Fruit fly (Drosophila melanogaster): ENCODE measurements around the gene ex.

Gene ex

DNA sequence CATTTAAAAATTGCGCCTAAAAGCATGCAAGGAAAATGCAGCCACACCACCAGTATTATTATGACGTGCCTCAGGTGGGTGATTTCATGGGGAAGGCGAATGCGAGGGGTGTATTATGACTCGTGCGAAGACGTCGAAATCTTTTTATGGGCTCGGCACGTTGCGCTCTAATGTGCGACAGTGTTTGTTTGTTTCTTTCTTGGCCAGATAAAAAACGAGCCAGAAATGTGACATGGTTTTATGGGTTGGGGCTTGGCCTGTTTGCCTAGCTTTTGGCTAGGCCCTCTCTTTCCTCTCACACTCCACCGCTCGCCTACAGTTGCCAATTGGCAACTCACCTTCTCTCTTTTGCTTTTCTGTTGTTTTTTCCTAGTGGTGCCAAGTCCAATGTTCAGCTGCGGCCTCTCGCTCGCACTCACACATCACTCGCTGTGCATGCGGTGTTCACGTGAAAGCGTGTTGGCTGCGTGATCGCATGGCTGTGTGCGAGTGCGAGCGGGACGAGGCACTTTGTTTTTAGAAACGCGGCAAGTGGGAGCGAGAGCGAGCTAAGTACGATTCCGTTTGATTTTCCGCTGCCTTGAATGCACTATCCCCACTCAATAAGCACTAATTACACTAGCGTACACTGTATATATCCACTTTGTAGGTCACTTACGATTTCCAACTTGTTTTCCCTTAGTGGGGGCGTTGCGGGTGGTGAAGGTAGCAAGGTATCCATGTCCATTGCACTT, 47.9 kb downstream of the ex start (continued):
- TF ChIP-seq CG11504 (tag; optimal IDR thresholded peaks at IDR 0.05) = no peak
- TF ChIP-seq CG16779 (GFP tag; IDR thresholded peaks at IDR 0.05) = no peak
- no peak for TF ChIP-seq ewg (GFP tag; optimal IDR thresholded peaks at IDR 0.05)
- TF ChIP-seq prd (optimal IDR thresholded peaks at IDR 0.05) = no peak
- TF ChIP-seq prd (GFP tag; IDR thresholded peaks at IDR 0.05) = no peak
- TF ChIP-seq CG4820 (GFP tag; optimal IDR thresholded peaks at IDR 0.05) = no peak
- TF ChIP-seq ap (GFP tag; IDR thresholded peaks at IDR 0.05) = no peak
- no peak for TF ChIP-seq Atf3 (GFP tag; optimal IDR thresholded peaks at IDR 0.05)
- no peak for TF ChIP-seq CoRest (tag; optimal IDR thresholded peaks at IDR 0.05)
- no peak for TF ChIP-seq slp2 (GFP tag; optimal IDR thresholded peaks at IDR 0.05)
- TF ChIP-seq zfh1 (GFP tag; IDR thresholded peaks at IDR 0.05) = no peak
- TF ChIP-seq MBD-R2 (GFP tag; IDR thresholded peaks at IDR 0.05) = no peak
- no peak for TF ChIP-seq aop (GFP tag; IDR thresholded peaks at IDR 0.05)
- no peak for TF ChIP-seq CG10209 (GFP tag; optimal IDR thresholded peaks at IDR 0.05)
- TF ChIP-seq CG17802 (tag; optimal IDR thresholded peaks at IDR 0.05) = no peak
- TF ChIP-seq lola (GFP tag; optimal IDR thresholded peaks at IDR 0.05) = no peak
- TF ChIP-seq ken (GFP tag; IDR thresholded peaks at IDR 0.05) = no peak
- peak; percentile 81 for TF ChIP-seq CG18599 (GFP tag; optimal IDR thresholded peaks at IDR 0.05)
- TF ChIP-seq CG17912 (GFP tag; optimal IDR thresholded peaks at IDR 0.05) = no peak
- TF ChIP-seq H15 (GFP tag; IDR thresholded peaks at IDR 0.05) = no peak
- TF ChIP-seq Gsc (GFP tag; IDR thresholded peaks at IDR 0.05) = no peak
- no peak for TF ChIP-seq CG12104 (GFP tag; optimal IDR thresholded peaks at IDR 0.05)
- peak; percentile 47 for TF ChIP-seq CG3163 (GFP tag; optimal IDR thresholded peaks at IDR 0.05)
- TF ChIP-seq crol (GFP tag; IDR thresholded peaks at IDR 0.05) = no peak
- TF ChIP-seq Lim3 (GFP tag; IDR thresholded peaks at IDR 0.05) = no peak
- peak; percentile 65 for TF ChIP-seq CG7357 (GFP tag; IDR thresholded peaks at IDR 0.05)
- TF ChIP-seq Abd-B (GFP tag; optimal IDR thresholded peaks at IDR 0.05) = peak; percentile 63
- no peak for TF ChIP-seq gem (tag; optimal IDR thresholded peaks at IDR 0.05)
- TF ChIP-seq ERR (GFP tag; optimal IDR thresholded peaks at IDR 0.05) = peak; percentile 52
- no peak for TF ChIP-seq CG18011 (GFP tag; optimal IDR thresholded peaks at IDR 0.05)
- TF ChIP-seq HLH54F (GFP tag; optimal IDR thresholded peaks at IDR 0.05) = no peak
- no peak for TF ChIP-seq bowl (GFP tag; IDR thresholded peaks at IDR 0.05)
- peak; percentile 24 for TF ChIP-seq Fer3 (tag; optimal IDR thresholded peaks at IDR 0.05)
- TF ChIP-seq Aef1 (GFP tag; IDR thresholded peaks at IDR 0.05) = no peak
- no peak for TF ChIP-seq so (GFP tag; IDR thresholded peaks at IDR 0.05)
- TF ChIP-seq Vsx1 (GFP tag; optimal IDR thresholded peaks at IDR 0.05) = no peak
- no peak for TF ChIP-seq Sox100B (GFP tag; optimal IDR thresholded peaks at IDR 0.05)
- TF ChIP-seq lilli (GFP tag; optimal IDR thresholded peaks at IDR 0.05) = no peak
- TF ChIP-seq Taf1 (GFP tag; IDR thresholded peaks at IDR 0.05) = no peak
- TF ChIP-seq CG13894 (tag; optimal IDR thresholded peaks at IDR 0.05) = peak; percentile 88
- peak; percentile 15 for TF ChIP-seq CG12391 (tag; optimal IDR thresholded peaks at IDR 0.05)
- TF ChIP-seq CG10274 (GFP tag; optimal IDR thresholded peaks at IDR 0.05) = no peak
- TF ChIP-seq zf30C (GFP tag; optimal IDR thresholded peaks at IDR 0.05) = no peak
- TF ChIP-seq sima (GFP tag; optimal IDR thresholded peaks at IDR 0.05) = no peak
- TF ChIP-seq Ets65A (GFP tag) = peak; percentile 70
- TF ChIP-seq CG9797 (GFP tag; optimal IDR thresholded peaks at IDR 0.05) = no peak
- no peak for TF ChIP-seq eve (GFP tag; optimal IDR thresholded peaks at IDR 0.05)
- no peak for TF ChIP-seq lbe (GFP tag; optimal IDR thresholded peaks at IDR 0.05)
- TF ChIP-seq CG18262 (tag; optimal IDR thresholded peaks at IDR 0.05) = peak; percentile 38
- no peak for TF ChIP-seq jumu (GFP tag; optimal IDR thresholded peaks at IDR 0.05)
- TF ChIP-seq pros (GFP tag; optimal IDR thresholded peaks at IDR 0.05) = peak; percentile 100
